Fruit fly (Drosophila melanogaster) whole organism, embryonic: ENCODE results near the gene CG17593.

Experiments used
- Awh ChIP-seq: fragments of 200-800 bp; sonication (Bioruptor generic); IDR thresholded peaks from 2 replicates; pipeline ENCODE4, ENCODE4 v1.3.6; 2022; ENCODE audit warnings: missing biosample characterization, missing genetic modification characterization
- CG11093 ChIP-seq: fragments of 200-800 bp; sonication (Bioruptor generic); IDR thresholded peaks from 3 replicates; pipeline ENCODE4 v1.3.6; 2022; ENCODE audit warnings: missing biosample characterization, missing genetic modification characterization
- Xrp1 ChIP-seq: fragments of 200-800 bp; sonication (Bioruptor generic); IDR thresholded peaks from 2 replicates; pipeline ENCODE4 v1.3.6; 2022; ENCODE audit warnings: missing biosample characterization, missing genetic modification characterization
- ase ChIP-seq: fragments of 200-800 bp; sonication (Bioruptor generic); IDR thresholded peaks from 3 replicates; pipeline ENCODE4 v1.3.6; 2022; ENCODE audit warnings: missing biosample characterization, missing genetic modification characterization
- schlank ChIP-seq: fragments of 200-800 bp; sonication (Bioruptor generic); optimal IDR thresholded peaks from 2 replicates; lab custom pipeline; 2018; ENCODE audit warnings: missing biosample characterization, mild to moderate bottlenecking, missing genetic modification characterization
- toy ChIP-seq: fragments of 200-800 bp; sonication (Bioruptor generic); IDR thresholded peaks from 2 replicates; pipeline ENCODE4 v1.3.6; 2022; ENCODE audit warnings: missing biosample characterization, missing genetic modification characterization

dm6 chr2L:3475168-3475567 lies 39.5 kb upstream of the CG17593 start:
- TF ChIP-seq Xrp1 (no peak), Awh (GFP tag; lab: Robert Waterston, UW) (no peak), ase (GFP tag; lab: Robert Waterston, UW) (no peak), CG11093 (GFP tag; lab: Robert Waterston, UW) (no peak), schlank (tag; lab: Kevin White, UChicago) (no peak), toy (no peak)
